1 fruit fly cellular context compared by ENCODE assay signal in genomic region chr3R:29214262-29214661, dm6.
TF ChIP-seq lines count a peak whose summit lies in the region.

No protein-coding gene starts in this region.

TF ChIP-seq in whole organism, embryonic, 481 proteins besides CTCF, POLR2A, EP300 and RAD21 (continued from another document):
- TF ChIP-seq CG12391 (tag; optimal IDR thresholded peaks at IDR 0.05; lab: Kevin White, UChicago) = peak; percentile 99
- TF ChIP-seq CG14667 (GFP tag; IDR thresholded peaks at IDR 0.05; lab: Robert Waterston, UW) = peak; percentile 98
- TF ChIP-seq Mad (GFP tag; optimal IDR thresholded peaks at IDR 0.05; lab: Kevin White, UChicago) = peak; percentile 99
- peak; percentile 99 for TF ChIP-seq CG11398 (GFP tag; optimal IDR thresholded peaks at IDR 0.05; lab: Kevin White, UChicago)
- TF ChIP-seq CG10147 (GFP tag; optimal IDR thresholded peaks at IDR 0.05; lab: Kevin White, UChicago) = peak; percentile 98
- TF ChIP-seq CG16863 (GFP tag; optimal IDR thresholded peaks at IDR 0.05; lab: Kevin White, UChicago) = peak; percentile 99
- peak; percentile 99 for TF ChIP-seq CG14441 (GFP tag; IDR thresholded peaks at IDR 0.05; lab: Robert Waterston, UW)
- peak; percentile 99 for TF ChIP-seq gro (GFP tag; optimal IDR thresholded peaks at IDR 0.05; lab: Kevin White, UChicago)
- TF ChIP-seq Xrp1 (GFP tag; IDR thresholded peaks at IDR 0.05; lab: Robert Waterston, UW) = peak; percentile 100
- peak; percentile 99 for TF ChIP-seq wdn (GFP tag; IDR thresholded peaks at IDR 0.05; lab: Robert Waterston, UW)
- peak; percentile 98 for TF ChIP-seq CG4282 (GFP tag; optimal IDR thresholded peaks at IDR 0.05; lab: Kevin White, UChicago)
- TF ChIP-seq CkIIα-i1 (GFP tag; IDR thresholded peaks at IDR 0.05; lab: Robert Waterston, UW) = peak; percentile 97
- peak; percentile 97 for TF ChIP-seq CG10565 (GFP tag; optimal IDR thresholded peaks at IDR 0.05; lab: Kevin White, UChicago)
- TF ChIP-seq CG15479 (GFP tag; optimal IDR thresholded peaks at IDR 0.05; lab: Kevin White, UChicago) = peak; percentile 90
- TF ChIP-seq CG8281 (tag; optimal IDR thresholded peaks at IDR 0.05; lab: Kevin White, UChicago) = peak; percentile 94
- TF ChIP-seq kah (GFP tag; optimal IDR thresholded peaks at IDR 0.05; lab: Kevin White, UChicago) = peak; percentile 97
- peak; percentile 99 for TF ChIP-seq tap (tag; optimal IDR thresholded peaks at IDR 0.05; lab: Kevin White, UChicago)
- TF ChIP-seq gsb-n (tag; optimal IDR thresholded peaks at IDR 0.05; lab: Kevin White, UChicago) = peak; percentile 100
- TF ChIP-seq Hmx (GFP tag; optimal IDR thresholded peaks at IDR 0.05; lab: Kevin White, UChicago) = peak; percentile 96
- TF ChIP-seq CG14860 (GFP tag; IDR thresholded peaks at IDR 0.05; lab: Robert Waterston, UW; ENCODE audit: partially characterized antibody) = no peak
- TF ChIP-seq onecut (GFP tag; IDR thresholded peaks at IDR 0.05; lab: Robert Waterston, UW) = peak; percentile 99
- TF ChIP-seq CG1792 (GFP tag; optimal IDR thresholded peaks at IDR 0.05; lab: Kevin White, UChicago) = peak; percentile 98
- no peak for TF ChIP-seq unc-4 (GFP tag; IDR thresholded peaks at IDR 0.05; lab: Robert Waterston, UW; ENCODE audit: partially characterized antibody)
- peak; percentile 98 for TF ChIP-seq dan (GFP tag; IDR thresholded peaks at IDR 0.05; lab: Robert Waterston, UW)
- peak; percentile 99 for TF ChIP-seq en (GFP tag; optimal IDR thresholded peaks at IDR 0.05; lab: Kevin White, UChicago)
- peak; percentile 99 for TF ChIP-seq B-H2 (GFP tag; optimal IDR thresholded peaks at IDR 0.05; lab: Kevin White, UChicago)
- TF ChIP-seq ato (GFP tag; IDR thresholded peaks at IDR 0.05; lab: Robert Waterston, UW; ENCODE audit: partially characterized antibody) = peak; percentile 22; the same call in 1 of the 2 replicates
- peak; percentile 99 for TF ChIP-seq tup (GFP tag; optimal IDR thresholded peaks at IDR 0.05; lab: Kevin White, UChicago)
- peak; percentile 99 for TF ChIP-seq CG8290 (GFP tag; optimal IDR thresholded peaks at IDR 0.05; lab: Kevin White, UChicago)
- peak; percentile 97 to 99 for TF ChIP-seq CG8290 (tag; optimal IDR thresholded peaks at IDR 0.05; lab: Kevin White, UChicago)
- TF ChIP-seq CG5953 (GFP tag; IDR thresholded peaks at IDR 0.05; lab: Robert Waterston, UW) = peak; percentile 99
- peak; percentile 97 for TF ChIP-seq Elba2 (GFP tag; optimal IDR thresholded peaks at IDR 0.05; lab: Kevin White, UChicago)
- TF ChIP-seq Gug (GFP tag; IDR thresholded peaks at IDR 0.05; lab: Robert Waterston, UW) = peak; percentile 98
- TF ChIP-seq CG17385 (GFP tag; optimal IDR thresholded peaks at IDR 0.05; lab: Kevin White, UChicago) = peak; percentile 98
- peak; percentile 99 for TF ChIP-seq CG15269 (tag; optimal IDR thresholded peaks at IDR 0.05; lab: Kevin White, UChicago)
- peak; percentile 99 for TF ChIP-seq Ada2b (GFP tag; IDR thresholded peaks at IDR 0.05; lab: Robert Waterston, UW)
- TF ChIP-seq NfI (GFP tag; optimal IDR thresholded peaks at IDR 0.05; lab: Kevin White, UChicago) = peak; percentile 99
- no peak for TF ChIP-seq yki (optimal IDR thresholded peaks at IDR 0.05; lab: Kevin White, UChicago)
- peak; percentile 99 for TF ChIP-seq Atf-2 (GFP tag; optimal IDR thresholded peaks at IDR 0.05; lab: Kevin White, UChicago)
- TF ChIP-seq CG8924 (tag; optimal IDR thresholded peaks at IDR 0.05; lab: Kevin White, UChicago) = peak; percentile 99
- TF ChIP-seq CG12942 (GFP tag; optimal IDR thresholded peaks at IDR 0.05; lab: Kevin White, UChicago) = peak; percentile 98
- TF ChIP-seq CG13894 (tag; optimal IDR thresholded peaks at IDR 0.05; lab: Kevin White, UChicago) = peak; percentile 98
- peak; percentile 99 for TF ChIP-seq cas (GFP tag; IDR thresholded peaks at IDR 0.05; lab: Robert Waterston, UW)
- TF ChIP-seq CG11093 (GFP tag; IDR thresholded peaks at IDR 0.05; lab: Robert Waterston, UW) = peak; percentile 98
- TF ChIP-seq Sry-β (GFP tag; optimal IDR thresholded peaks at IDR 0.05; lab: Kevin White, UChicago) = peak; percentile 75
- TF ChIP-seq CG34376 (GFP tag; optimal IDR thresholded peaks at IDR 0.05; lab: Kevin White, UChicago) = peak; percentile 98
- TF ChIP-seq sc (optimal IDR thresholded peaks at IDR 0.05; lab: Kevin White, UChicago) = no peak
- peak; percentile 99 for TF ChIP-seq sc (GFP tag; optimal IDR thresholded peaks at IDR 0.05; lab: Kevin White, UChicago)
- TF ChIP-seq prd (optimal IDR thresholded peaks at IDR 0.05; lab: Kevin White, UChicago) = no peak
- peak; percentile 99 for TF ChIP-seq prd (GFP tag; IDR thresholded peaks at IDR 0.05; lab: Robert Waterston, UW)
- no peak for TF ChIP-seq inv (GFP tag; IDR thresholded peaks at IDR 0.05; lab: Robert Waterston, UW; ENCODE audit: partially characterized antibody)
- no peak for TF ChIP-seq hkb (optimal IDR thresholded peaks at IDR 0.05; lab: Kevin White, UChicago)
- TF ChIP-seq hkb (GFP tag; IDR thresholded peaks at IDR 0.05; lab: Robert Waterston, UW) = peak; percentile 100
- peak; percentile 99 for TF ChIP-seq YL-1 (GFP tag; optimal IDR thresholded peaks at IDR 0.05; lab: Kevin White, UChicago)
- peak; percentile 99 for TF ChIP-seq CG1647 (GFP tag; optimal IDR thresholded peaks at IDR 0.05; lab: Kevin White, UChicago)
- peak; percentile 99 for TF ChIP-seq ttk (GFP tag; IDR thresholded peaks at IDR 0.05; lab: Robert Waterston, UW)
- peak; percentile 100 for TF ChIP-seq CG17328 (GFP tag; IDR thresholded peaks at IDR 0.05; lab: Robert Waterston, UW)
- peak; percentile 99 for TF ChIP-seq Side (GFP tag; optimal IDR thresholded peaks at IDR 0.05; lab: Kevin White, UChicago)
- TF ChIP-seq Adf1 (GFP tag; IDR thresholded peaks at IDR 0.05; lab: Robert Waterston, UW) = peak; percentile 91
- peak; percentile 99 for TF ChIP-seq Fer3 (tag; optimal IDR thresholded peaks at IDR 0.05; lab: Kevin White, UChicago)
- TF ChIP-seq luna (GFP tag; optimal IDR thresholded peaks at IDR 0.05; lab: Kevin White, UChicago) = peak; percentile 96
- TF ChIP-seq Neu2 (GFP tag; optimal IDR thresholded peaks at IDR 0.05; lab: Kevin White, UChicago; ENCODE audit: borderline replicate concordance) = peak; percentile 98
- peak; percentile 100 for TF ChIP-seq ara (GFP tag; IDR thresholded peaks at IDR 0.05; lab: Robert Waterston, UW)
- peak; percentile 45 for TF ChIP-seq bbx (GFP tag; IDR thresholded peaks at IDR 0.05; lab: Robert Waterston, UW; ENCODE audit: partially characterized antibody)
- TF ChIP-seq CG12071 (GFP tag; optimal IDR thresholded peaks at IDR 0.05; lab: Kevin White, UChicago) = peak; percentile 99
- peak; percentile 98 for TF ChIP-seq CG17612 (GFP tag; IDR thresholded peaks at IDR 0.05; lab: Robert Waterston, UW)
- TF ChIP-seq CG30431 (GFP tag; optimal IDR thresholded peaks at IDR 0.05; lab: Kevin White, UChicago) = peak; percentile 99
- TF ChIP-seq vfl (GFP tag; optimal IDR thresholded peaks at IDR 0.05; lab: Kevin White, UChicago) = peak; percentile 99
- TF ChIP-seq ems (GFP tag; optimal IDR thresholded peaks at IDR 0.05; lab: Kevin White, UChicago) = peak; percentile 99
- peak; percentile 99 for TF ChIP-seq HLH3B (GFP tag; IDR thresholded peaks at IDR 0.05; lab: Robert Waterston, UW)
- TF ChIP-seq sisA (GFP tag; IDR thresholded peaks at IDR 0.05; lab: Robert Waterston, UW) = peak; percentile 98
- TF ChIP-seq CG6175 (GFP tag; IDR thresholded peaks at IDR 0.05; lab: Robert Waterston, UW) = peak; percentile 98
- peak; percentile 99 for TF ChIP-seq CG2875 (GFP tag; optimal IDR thresholded peaks at IDR 0.05; lab: Kevin White, UChicago)
- TF ChIP-seq bsh (GFP tag; optimal IDR thresholded peaks at IDR 0.05; lab: Kevin White, UChicago) = peak; percentile 99 to 100
- TF ChIP-seq E2f1 (GFP tag; IDR thresholded peaks at IDR 0.05; lab: Robert Waterston, UW) = peak; percentile 99
- peak; percentile 99 for TF ChIP-seq CG17359 (tag; optimal IDR thresholded peaks at IDR 0.05; lab: Kevin White, UChicago)
- peak; percentile 96 for TF ChIP-seq CG31224 (GFP tag; IDR thresholded peaks at IDR 0.05; lab: Robert Waterston, UW)
- peak; percentile 31; the same call in 1 of the 2 replicates for TF ChIP-seq CG13287 (GFP tag; IDR thresholded peaks at IDR 0.05; lab: Robert Waterston, UW; ENCODE audit: partially characterized antibody)
- peak; percentile 98 for TF ChIP-seq danr (GFP tag; IDR thresholded peaks at IDR 0.05; lab: Robert Waterston, UW)
- TF ChIP-seq CG18619 (GFP tag; optimal IDR thresholded peaks at IDR 0.05; lab: Kevin White, UChicago) = peak; percentile 99
- peak; percentile 100 for TF ChIP-seq CG10979 (tag; optimal IDR thresholded peaks at IDR 0.05; lab: Kevin White, UChicago)
- peak; percentile 99 for TF ChIP-seq dpn (GFP tag; optimal IDR thresholded peaks at IDR 0.05; lab: Kevin White, UChicago)
- peak; percentile 99 for TF ChIP-seq Bteb2 (GFP tag; optimal IDR thresholded peaks at IDR 0.05; lab: Kevin White, UChicago)
- TF ChIP-seq stc (GFP tag; IDR thresholded peaks at IDR 0.05; lab: Robert Waterston, UW) = peak; percentile 99
- peak; percentile 99 for TF ChIP-seq CG8388 (GFP tag; optimal IDR thresholded peaks at IDR 0.05; lab: Kevin White, UChicago)
- TF ChIP-seq knrl (GFP tag; IDR thresholded peaks at IDR 0.05; lab: Robert Waterston, UW; ENCODE audit: partially characterized antibody) = no peak
- peak; percentile 98 for TF ChIP-seq pb (GFP tag; optimal IDR thresholded peaks at IDR 0.05; lab: Kevin White, UChicago)
- TF ChIP-seq CG10654 (GFP tag; optimal IDR thresholded peaks at IDR 0.05; lab: Kevin White, UChicago) = peak; percentile 99
- peak; percentile 99 for TF ChIP-seq CG6854 (GFP tag; optimal IDR thresholded peaks at IDR 0.05; lab: Kevin White, UChicago)
- peak; percentile 75 for TF ChIP-seq Dip2 (GFP tag; IDR thresholded peaks at IDR 0.05; lab: Robert Waterston, UW)
- TF ChIP-seq mirr (GFP tag; optimal IDR thresholded peaks at IDR 0.05; lab: Kevin White, UChicago) = peak; percentile 98
- TF ChIP-seq Nf-YA (GFP tag; IDR thresholded peaks at IDR 0.05; lab: Robert Waterston, UW) = peak; percentile 99
- TF ChIP-seq ranshi (GFP tag; IDR thresholded peaks at IDR 0.05; lab: Robert Waterston, UW) = peak; percentile 99
- peak; percentile 99 for TF ChIP-seq HmgZ (tag; optimal IDR thresholded peaks at IDR 0.05; lab: Kevin White, UChicago)
- TF ChIP-seq MESR4 (GFP tag; optimal IDR thresholded peaks at IDR 0.05; lab: Kevin White, UChicago) = peak; percentile 92
- TF ChIP-seq tio (GFP tag; optimal IDR thresholded peaks at IDR 0.05; lab: Kevin White, UChicago) = peak; percentile 99
- peak; percentile 99 for TF ChIP-seq CG6689 (GFP tag; IDR thresholded peaks at IDR 0.05; lab: Robert Waterston, UW)
- peak; percentile 99 for TF ChIP-seq NC2β (GFP tag; optimal IDR thresholded peaks at IDR 0.05; lab: Kevin White, UChicago)
- peak; percentile 97 for TF ChIP-seq kay (GFP tag; optimal IDR thresholded peaks at IDR 0.05; lab: Kevin White, UChicago)
- peak; percentile 99 for TF ChIP-seq sqz (GFP tag; optimal IDR thresholded peaks at IDR 0.05; lab: Kevin White, UChicago)
- TF ChIP-seq klu (GFP tag; IDR thresholded peaks at IDR 0.05; lab: Robert Waterston, UW) = peak; percentile 95
- TF ChIP-seq Hr51 (GFP tag; optimal IDR thresholded peaks at IDR 0.05; lab: Kevin White, UChicago) = peak; percentile 99
- peak; percentile 98 for TF ChIP-seq CG4404 (GFP tag; IDR thresholded peaks at IDR 0.05; lab: Robert Waterston, UW)
- 0 out of 2 replicates have a peak, but pooled peaks have one; percentile 60 for TF ChIP-seq Bgb (GFP tag; IDR thresholded peaks at IDR 0.05; lab: Robert Waterston, UW; ENCODE audit: partially characterized antibody)
- peak; percentile 97 for TF ChIP-seq CG9876 (GFP tag; optimal IDR thresholded peaks at IDR 0.05; lab: Kevin White, UChicago)
- TF ChIP-seq hb (GFP tag; IDR thresholded peaks at IDR 0.05; lab: Robert Waterston, UW; ENCODE audit: partially characterized antibody) = no peak
- peak; percentile 100 for TF ChIP-seq Drgx (GFP tag; IDR thresholded peaks at IDR 0.05; lab: Robert Waterston, UW)
- peak; percentile 98 for TF ChIP-seq CG18764 (GFP tag; optimal IDR thresholded peaks at IDR 0.05; lab: Kevin White, UChicago)
- peak; percentile 99 for TF ChIP-seq CG11695 (GFP tag; IDR thresholded peaks at IDR 0.05; lab: Robert Waterston, UW)
- TF ChIP-seq CG5180 (GFP tag; optimal IDR thresholded peaks at IDR 0.05; lab: Kevin White, UChicago) = peak; percentile 94
- TF ChIP-seq B-H1 (GFP tag; IDR thresholded peaks at IDR 0.05; lab: Robert Waterston, UW) = peak; percentile 99
- peak; percentile 95 for TF ChIP-seq psq (GFP tag; optimal IDR thresholded peaks at IDR 0.05; lab: Kevin White, UChicago)
